Fruit fly (Drosophila melanogaster) whole organism: ENCODE data around the gene mEFTs.

Experiments
- CG8478 ChIP-seq: fragments of >200 bp; optimal IDR thresholded peaks from 2 replicates; lab custom pipeline; 2018; ENCODE audit warnings: inconsistent platforms
- Dll ChIP-seq: fragments of >200 bp; optimal IDR thresholded peaks from 2 replicates; lab custom pipeline; 2017
- EcR ChIP-seq, 2 experiments: fragments of >200 bp; optimal IDR thresholded peaks; 2 replicates each; lab custom pipeline; 2017; ENCODE audit warnings: missing biosample characterization in 2 of 2, missing genetic modification characterization in 2 of 2, missing genetic modification reagents in 2 of 2
- pan ChIP-seq: fragments of >200 bp; optimal IDR thresholded peaks from 2 replicates; lab custom pipeline; 2017
- psq ChIP-seq: fragments of >200 bp; optimal IDR thresholded peaks from 2 replicates; lab custom pipeline; 2017
- usp ChIP-seq: fragments of >200 bp; optimal IDR thresholded peaks from 2 replicates; lab custom pipeline; 2017; ENCODE audit warnings: missing biosample characterization, missing genetic modification characterization, mixed read lengths

DNA sequence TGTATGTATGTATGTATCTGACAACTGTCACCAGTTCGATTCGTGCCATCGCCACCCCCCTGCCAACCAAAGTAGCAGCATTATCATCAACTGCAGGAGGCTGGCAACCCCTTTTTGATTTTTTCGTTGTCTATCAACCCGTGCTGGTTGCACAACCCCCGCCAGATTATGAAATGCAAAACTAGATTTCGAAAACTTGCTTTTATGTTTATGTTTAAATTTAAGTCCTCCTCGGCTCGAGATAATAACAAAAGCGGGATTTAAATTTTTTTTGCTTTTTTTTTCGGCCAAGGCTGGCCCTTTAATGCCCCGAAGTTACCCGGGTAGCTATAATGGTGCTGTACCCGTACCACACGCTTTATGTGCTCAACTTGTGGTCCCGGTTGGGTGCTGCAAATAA, 40.2 kb upstream of the mEFTs start:
- TF ChIP-seq usp (no peak), CG8478 (lab: Kevin White, UChicago) (no peak), Dll (no peak), psq (lab: Kevin White, UChicago) (no peak), pan (no peak), EcR (GFP tag; optimal IDR thresholded peaks at IDR 0.05; lab: Kevin White, UChicago) (no peak)
